Worm (Caenorhabditis elegans) whole organism, young adult: ENCODE measurements around the gene dpy-26.

Experiments used
- ama-1 ChIP-seq, 3 experiments: fragments of 150-350 bp in 1 of 3; sonication (generic microtip) in 2 of 3; optimal IDR thresholded peaks; 2 replicates each; lab custom pipeline; 2014 to 2018; ENCODE audit warnings: missing biosample characterization in 2 of 3, missing genetic modification characterization in 2 of 3, missing genetic modification reagents in 2 of 3
- ceh-27 ChIP-seq: fragments of 200-800 bp; sonication (Bioruptor generic); optimal IDR thresholded peaks from 2 replicates; lab custom pipeline; 2018; ENCODE audit warnings: mild to moderate bottlenecking, missing genetic modification characterization, moderate library complexity, missing compliant biosample characterization
- hrde-1 ChIP-seq: sonication (generic microtip); optimal IDR thresholded peaks from 2 replicates; lab custom pipeline; 2016; ENCODE audit warnings: missing genetic modification characterization, mild to moderate bottlenecking, missing compliant biosample characterization, moderate library complexity, missing genotype, missing genetic modification reagents, borderline replicate concordance
- pha-4 ChIP-seq: fragments of 150-350 bp; sonication (generic microtip); optimal IDR thresholded peaks from 2 replicates; lab custom pipeline; 2014; ENCODE audit warnings: missing biosample characterization, missing genetic modification reagents, missing genetic modification characterization
- sdz-38 ChIP-seq: sonication (generic microtip); optimal IDR thresholded peaks from 2 replicates; lab custom pipeline; 2016; ENCODE audit warnings: missing genotype, missing genetic modification characterization, missing compliant biosample characterization
- snpc-4 ChIP-seq, 5 experiments: fragments of 150-350 bp in 1 of 5; sonication (generic microtip) in 4 of 5; optimal IDR thresholded peaks; 2 replicates each; lab custom pipeline; 2014 to 2018; ENCODE audit warnings: missing genetic modification characterization in 5 of 5, missing biosample characterization in 3 of 5, antibody characterized with exemption in 2 of 5, mild to moderate bottlenecking in 2 of 5, missing compliant biosample characterization in 2 of 5, missing genotype in 2 of 5, moderate library complexity in 2 of 5, missing genetic modification reagents in 1 of 5
- zim-3 ChIP-seq: sonication (generic microtip); optimal IDR thresholded peaks from 2 replicates; lab custom pipeline; 2017; ENCODE audit warnings: mild to moderate bottlenecking, missing genetic modification characterization, moderate library complexity, missing compliant biosample characterization
- ztf-22 ChIP-seq: fragments of 200-800 bp; sonication (Bioruptor generic); optimal IDR thresholded peaks from 2 replicates; lab custom pipeline; 2018; ENCODE audit warnings: mild to moderate bottlenecking, missing genetic modification characterization, moderate library complexity, missing compliant biosample characterization

DNA sequence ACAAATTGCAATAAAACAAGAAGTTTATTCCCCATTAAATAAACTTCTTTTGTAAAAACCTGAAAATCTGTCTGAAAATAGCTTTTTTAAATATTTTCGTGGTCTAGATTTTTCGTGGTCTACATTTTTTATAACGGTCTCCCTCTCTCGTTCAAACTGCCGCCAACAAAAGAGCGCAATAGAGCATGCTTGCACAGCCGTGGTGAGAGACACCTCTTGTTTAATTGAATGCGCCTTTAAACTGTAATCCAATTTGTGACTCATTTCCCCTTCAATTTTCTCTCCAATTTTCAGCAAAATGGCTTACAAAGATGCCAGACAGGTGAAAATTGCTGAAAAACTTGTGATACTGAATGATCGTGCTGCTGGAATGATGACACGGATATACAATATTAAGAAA is 47.0 kb downstream of the dpy-26 start, which contains the start of gene gex-3:
- TF ChIP-seq ceh-27 (GFP tag; lab: Kevin White, UChicago) (peak; percentile 81), ama-1 (optimal IDR thresholded peaks at IDR 0.05; lab: Kevin White, UChicago) (no peak), ama-1 (GFP tag; optimal IDR thresholded peaks at IDR 0.05; lab: Kevin White, UChicago) (no peak), hrde-1 (tag; lab: Kevin White, UChicago) (no peak), pha-4 (no peak), ztf-22 (GFP tag; lab: Kevin White, UChicago) (no peak), snpc-4 (GFP tag; optimal IDR thresholded peaks at IDR 0.05; lab: Kevin White, UChicago) (peak; percentile 34), snpc-4 (tag; optimal IDR thresholded peaks at IDR 0.05; lab: Kevin White, UChicago) (peak in 3 of 4 experiments; percentile 62 to 73 (median 64)), zim-3 (tag; lab: Kevin White, UChicago) (no peak), sdz-38 (tag; lab: Kevin White, UChicago) (no peak)
